Fruit fly (Drosophila melanogaster): ENCODE results near the gene Spn75F.

- TF ChIP-seq CG16779 (tag; optimal IDR thresholded peaks at IDR 0.05) (no peak), Hr39 (GFP tag; optimal IDR thresholded peaks at IDR 0.05) (no peak), CG11294 (GFP tag; IDR thresholded peaks at IDR 0.05) (no peak), CG10631 (GFP tag; optimal IDR thresholded peaks at IDR 0.05) (no peak), fd59A (GFP tag; optimal IDR thresholded peaks at IDR 0.05) (no peak), CG8632 (GFP tag; optimal IDR thresholded peaks at IDR 0.05) (no peak), Smox (GFP tag; optimal IDR thresholded peaks at IDR 0.05) (no peak), cyc (GFP tag; optimal IDR thresholded peaks at IDR 0.05) (no peak), dsx (GFP tag; optimal IDR thresholded peaks at IDR 0.05; ENCODE audit: poor library complexity, severe bottlenecking) (no peak), pdm3 (GFP tag; optimal IDR thresholded peaks at IDR 0.05) (no peak), Blimp-1 (GFP tag; optimal IDR thresholded peaks at IDR 0.05) (no peak), Eip75B (GFP tag; optimal IDR thresholded peaks at IDR 0.05) (no peak)
These were observed 25.6 kb upstream of the Spn75F start for dm6 chr3L:19155111-19155510.

All from whole organism, prepupa.